Worm (Caenorhabditis elegans): ENCODE measurements around the gene rgs-4.

rgs-4 gene

DNA sequence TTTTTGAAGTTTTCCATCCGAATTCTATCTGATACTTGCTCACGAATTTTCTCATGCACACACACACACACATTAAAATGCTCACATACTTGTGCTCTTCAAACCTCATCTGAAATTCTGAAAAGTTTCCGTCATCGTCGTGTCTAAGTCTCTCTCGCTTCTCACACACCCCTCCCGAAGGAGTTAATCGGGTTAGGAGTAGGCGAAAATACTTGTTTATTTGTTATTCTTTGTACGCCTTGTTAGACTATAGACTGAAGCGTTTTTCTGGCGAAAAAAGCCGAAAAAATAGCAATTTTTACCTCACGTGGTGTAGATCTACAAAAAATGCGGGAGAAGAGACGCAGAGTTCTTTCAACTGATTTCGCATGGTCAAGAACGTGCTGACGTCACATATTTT is 36.4 kb downstream of the rgs-4 start:
- no peak for TF ChIP-seq him-1 (tag; optimal IDR thresholded peaks at IDR 0.05)
- TF ChIP-seq W03F9.2 (tag; optimal IDR thresholded peaks at IDR 0.05), result no peak
- TF ChIP-seq dao-5 (tag; optimal IDR thresholded peaks at IDR 0.05), result no peak

- no peak for TF ChIP-seq dao-5 (tag; optimal IDR thresholded peaks at IDR 0.05)
- no peak for TF ChIP-seq him-1 (tag; optimal IDR thresholded peaks at IDR 0.05)
- TF ChIP-seq W03F9.2 (tag; optimal IDR thresholded peaks at IDR 0.05), result no peak
Observed at ce11 chrII:12691351-12691750, 36.8 kb downstream of the rgs-4 start.

DNA sequence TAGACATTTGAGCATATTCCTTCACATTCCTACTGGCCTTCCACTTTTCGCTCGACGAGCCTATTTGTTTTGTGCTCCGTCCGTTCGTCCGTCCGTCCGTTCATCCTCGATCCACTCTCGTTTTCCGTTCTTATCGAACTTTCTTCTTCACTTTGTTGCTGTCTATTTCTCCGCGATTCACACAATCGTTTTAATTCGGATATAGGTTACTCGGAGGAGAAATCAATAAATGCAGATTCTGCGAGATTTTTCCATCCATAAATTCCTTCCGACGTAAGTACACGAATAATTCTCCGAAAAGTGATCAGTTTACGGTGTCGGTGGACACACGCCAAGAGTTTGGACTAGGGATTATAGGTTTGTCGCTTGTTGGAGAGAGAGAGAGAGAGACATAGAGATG is 38.1 kb downstream of the rgs-4 start:
- TF ChIP-seq dao-5 (tag; optimal IDR thresholded peaks at IDR 0.05), result no peak
- no peak for TF ChIP-seq him-1 (tag; optimal IDR thresholded peaks at IDR 0.05)
- no peak for TF ChIP-seq W03F9.2 (tag; optimal IDR thresholded peaks at IDR 0.05)

- TF ChIP-seq W03F9.2 (tag; optimal IDR thresholded peaks at IDR 0.05) (no peak), him-1 (tag; optimal IDR thresholded peaks at IDR 0.05) (no peak), dao-5 (tag; optimal IDR thresholded peaks at IDR 0.05) (no peak)
Observed at ce11 chrII:12694112-12694511, 39.6 kb downstream of the rgs-4 start, which contains the start of gene tbc-17. tbc-17 (plus strand) TSS chrII:12694412.

DNA sequence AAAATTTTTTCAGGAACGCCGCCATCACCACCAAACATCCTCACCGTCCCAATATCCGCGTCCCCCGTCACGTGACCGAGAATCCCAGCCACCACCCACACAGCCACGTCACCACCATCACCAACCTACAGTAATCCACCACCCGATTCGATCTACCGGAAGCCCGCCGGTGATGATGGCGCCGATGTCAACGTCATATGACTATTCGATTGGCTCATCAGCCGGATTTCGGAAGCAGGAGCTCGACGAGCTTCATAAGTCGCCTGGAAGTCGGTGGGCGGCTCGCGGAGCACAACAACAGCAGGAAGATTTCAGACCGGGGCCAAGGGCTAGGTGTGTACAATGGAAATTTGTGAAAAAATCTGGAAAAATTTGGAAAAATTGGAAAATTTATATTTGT is 41.6 kb downstream of the rgs-4 start:
- no peak for TF ChIP-seq W03F9.2 (tag; optimal IDR thresholded peaks at IDR 0.05)
- no peak for TF ChIP-seq dao-5 (tag; optimal IDR thresholded peaks at IDR 0.05)
- TF ChIP-seq him-1 (tag; optimal IDR thresholded peaks at IDR 0.05), result no peak

DNA sequence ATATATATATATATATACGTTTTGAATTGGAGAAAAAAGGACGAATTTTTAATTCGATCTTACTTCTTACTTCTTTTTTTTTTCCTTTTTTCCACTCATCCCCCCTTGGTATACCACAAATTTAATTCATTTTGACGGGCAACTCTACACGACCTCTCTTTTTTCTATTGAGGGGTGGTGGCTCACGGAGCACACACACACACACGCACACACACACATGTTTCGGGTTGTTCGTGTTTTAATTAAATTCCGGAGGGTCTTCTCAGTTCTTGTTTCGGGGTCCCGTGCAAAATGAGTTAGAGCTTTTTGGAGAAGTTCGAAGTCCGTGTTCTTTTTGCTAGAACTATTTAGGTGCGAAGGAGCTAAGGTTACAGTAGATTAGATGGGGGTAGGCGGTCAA is 56.9 kb downstream of the rgs-4 start:
- no peak for TF ChIP-seq dao-5 (tag; optimal IDR thresholded peaks at IDR 0.05)
- no peak for TF ChIP-seq him-1 (tag; optimal IDR thresholded peaks at IDR 0.05)
- TF ChIP-seq W03F9.2 (tag; optimal IDR thresholded peaks at IDR 0.05), result no peak

DNA sequence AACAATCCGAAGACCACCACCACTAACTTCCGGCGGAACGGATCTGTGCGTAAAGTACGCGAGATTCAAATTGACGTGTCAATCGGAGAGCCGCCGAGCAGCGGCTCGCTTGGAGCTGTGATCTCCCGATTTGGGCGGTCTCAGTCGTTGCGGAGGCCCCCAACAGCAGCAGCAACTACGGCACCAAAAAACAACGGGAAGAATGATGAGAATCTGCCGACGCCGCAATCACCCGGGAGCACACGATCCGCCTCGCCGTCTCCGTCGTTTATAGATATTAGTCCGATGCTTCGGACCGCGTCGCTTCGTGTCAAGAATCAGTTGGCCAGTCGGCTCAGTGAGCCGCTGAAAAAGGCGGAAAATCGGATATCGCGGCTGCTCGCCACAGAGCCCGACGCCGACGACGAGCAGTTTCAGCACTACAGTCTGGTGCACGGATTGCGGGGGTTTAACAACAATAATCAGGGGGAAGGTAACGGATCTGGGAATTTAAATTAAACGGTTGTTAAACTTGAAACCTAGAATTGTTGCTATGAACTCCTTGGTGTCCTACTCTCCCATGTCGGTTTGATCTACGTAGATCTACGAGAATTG is 61.3 kb downstream of the rgs-4 start:
- TF ChIP-seq him-1 (tag; optimal IDR thresholded peaks at IDR 0.05), result no peak
- TF ChIP-seq dao-5 (tag; optimal IDR thresholded peaks at IDR 0.05), result no peak
- TF ChIP-seq W03F9.2 (tag; optimal IDR thresholded peaks at IDR 0.05), result no peak

Data from whole organism, L4/young adult.